Fruit fly (Drosophila melanogaster): Measurements from ENCODE around the gene otu.

otu gene

dm6 chrX:8459452-8460040 lies 29.8 kb downstream of the otu start (continued):
- TF ChIP-seq stwl (tag; optimal IDR thresholded peaks at IDR 0.05): no peak

DNA sequence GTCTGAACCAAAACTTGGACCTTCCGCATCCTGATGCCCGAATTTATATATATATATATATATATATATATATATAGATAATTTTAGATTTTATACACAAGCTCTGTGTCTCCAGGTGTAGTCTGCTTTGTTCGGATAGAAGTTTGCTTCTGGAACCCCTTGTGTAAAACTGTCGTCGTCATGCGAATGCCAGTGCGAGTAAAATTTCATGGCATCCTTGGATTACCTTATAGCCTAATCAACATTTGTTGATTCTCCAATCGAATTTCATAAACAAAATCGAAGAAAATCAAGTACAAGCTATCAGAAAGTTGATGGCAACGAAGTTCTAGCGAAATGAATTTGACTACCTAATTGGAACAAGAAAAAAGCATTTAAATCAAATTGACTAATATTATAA lies 31.8 kb downstream of the otu start, which contains the start of gene CG32713:
CG32713 (minus strand) TSS at position 101 of the 400 bp plus-strand sequence.
- TF ChIP-seq CG11695 (GFP tag; IDR thresholded peaks at IDR 0.05) (no peak), sna (GFP tag; IDR thresholded peaks at IDR 0.05; ENCODE audit: partially characterized antibody) (no peak), sqz (GFP tag; optimal IDR thresholded peaks at IDR 0.05) (no peak), bbx (GFP tag; IDR thresholded peaks at IDR 0.05; ENCODE audit: partially characterized antibody) (no peak), inv (GFP tag; IDR thresholded peaks at IDR 0.05; ENCODE audit: partially characterized antibody) (no peak)

DNA sequence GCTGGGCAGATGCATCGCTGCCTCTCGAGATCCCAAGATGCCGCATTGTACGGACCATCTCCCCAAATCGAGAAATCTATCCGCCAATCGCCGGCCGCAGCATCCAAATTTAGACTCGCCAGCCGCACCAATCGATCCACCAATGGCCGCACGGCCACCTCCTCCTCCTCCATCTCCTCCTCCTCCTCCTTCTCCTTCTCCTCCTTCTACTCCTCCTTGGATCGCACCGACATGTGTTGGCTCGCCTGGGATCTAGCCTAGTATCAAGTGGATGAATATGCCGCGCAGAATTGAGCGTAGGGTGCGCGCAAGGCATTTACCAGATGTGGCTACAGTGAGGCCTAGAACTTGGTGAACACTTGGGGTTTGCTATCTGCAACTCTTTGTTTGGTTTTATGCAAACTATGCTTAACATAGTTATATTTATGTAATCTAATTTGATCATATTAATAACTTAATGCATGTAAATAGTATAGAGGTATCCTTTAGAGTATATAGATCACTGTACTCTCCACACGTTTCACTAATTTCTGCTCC lies 34.2 kb downstream of the otu start, which contains the start of gene org-1:
org-1 (minus strand) TSS at position 51 of the 537 bp plus-strand sequence.
- TF ChIP-seq CG12659 (GFP tag; optimal IDR thresholded peaks at IDR 0.05) (peak; percentile 94), vnd (GFP tag; IDR thresholded peaks at IDR 0.05; ENCODE audit: partially characterized antibody) (no peak), CG18262 (tag; optimal IDR thresholded peaks at IDR 0.05) (peak; percentile 96), sisA (GFP tag; IDR thresholded peaks at IDR 0.05) (peak; percentile 98), pnt (GFP tag; optimal IDR thresholded peaks at IDR 0.05) (peak; percentile 92), salm (tag; optimal IDR thresholded peaks at IDR 0.05) (peak; percentile 94), tll (GFP tag; optimal IDR thresholded peaks at IDR 0.05) (no peak), CG42726 (GFP tag; IDR thresholded peaks at IDR 0.05; ENCODE audit: partially characterized antibody) (0 out of 2 replicates have a peak, but pooled peaks have one; percentile 13), CG10654 (GFP tag; optimal IDR thresholded peaks at IDR 0.05) (peak; percentile 88), fd64A (GFP tag; optimal IDR thresholded peaks at IDR 0.05) (peak; percentile 92), Nf-YC (tag; optimal IDR thresholded peaks at IDR 0.05) (peak; percentile 96), Dek (tag; optimal IDR thresholded peaks at IDR 0.05) (peak; percentile 91), CHES-1-like (GFP tag; optimal IDR thresholded peaks at IDR 0.05) (peak; percentile 65), Taf1 (GFP tag; IDR thresholded peaks at IDR 0.05) (peak; percentile 95), CG10267 (tag; optimal IDR thresholded peaks at IDR 0.05) (peak; percentile 90), Dip2 (GFP tag; IDR thresholded peaks at IDR 0.05) (peak; percentile 63), CG14050 (GFP tag; IDR thresholded peaks at IDR 0.05) (peak; percentile 95), Ada2b (GFP tag; IDR thresholded peaks at IDR 0.05) (peak; percentile 98), CG9609 (GFP tag; optimal IDR thresholded peaks at IDR 0.05) (peak; percentile 65), Chrac-16 (GFP tag; optimal IDR thresholded peaks at IDR 0.05) (peak; percentile 96), CG9727 (GFP tag; optimal IDR thresholded peaks at IDR 0.05) (peak; percentile 97), p53 (GFP tag; optimal IDR thresholded peaks at IDR 0.05) (no peak), CG18599 (GFP tag; optimal IDR thresholded peaks at IDR 0.05) (peak; percentile 90), phol (tag; optimal IDR thresholded peaks at IDR 0.05) (peak; percentile 96), HLHmδ (GFP tag; optimal IDR thresholded peaks at IDR 0.05) (peak; percentile 7), Doc2 (GFP tag; IDR thresholded peaks at IDR 0.05) (peak; percentile 86), h (optimal IDR thresholded peaks at IDR 0.05) (no peak), dimm (GFP tag; IDR thresholded peaks at IDR 0.05) (peak; percentile 96), CG13287 (GFP tag; IDR thresholded peaks at IDR 0.05; ENCODE audit: partially characterized antibody) (no peak), twi (tag; optimal IDR thresholded peaks at IDR 0.05) (peak; percentile 97), CG16863 (GFP tag; optimal IDR thresholded peaks at IDR 0.05) (peak; percentile 88), CG1647 (GFP tag; optimal IDR thresholded peaks at IDR 0.05) (peak; percentile 71), nau (GFP tag; optimal IDR thresholded peaks at IDR 0.05) (peak; percentile 86), CG12744 (GFP tag; optimal IDR thresholded peaks at IDR 0.05) (peak; percentile 76), wor (GFP tag; IDR thresholded peaks at IDR 0.05) (peak; percentile 95), Sry-δ (GFP tag; optimal IDR thresholded peaks at IDR 0.05) (peak; percentile 42), CG34422 (GFP tag; IDR thresholded peaks at IDR 0.05) (peak; percentile 99), CG10209 (GFP tag; optimal IDR thresholded peaks at IDR 0.05) (peak; percentile 93), Sox102F (GFP tag; optimal IDR thresholded peaks at IDR 0.05) (peak; percentile 96)
